Fruit fly (Drosophila melanogaster): ENCODE measurements around the gene CG13946.

Gene CG13946

DNA sequence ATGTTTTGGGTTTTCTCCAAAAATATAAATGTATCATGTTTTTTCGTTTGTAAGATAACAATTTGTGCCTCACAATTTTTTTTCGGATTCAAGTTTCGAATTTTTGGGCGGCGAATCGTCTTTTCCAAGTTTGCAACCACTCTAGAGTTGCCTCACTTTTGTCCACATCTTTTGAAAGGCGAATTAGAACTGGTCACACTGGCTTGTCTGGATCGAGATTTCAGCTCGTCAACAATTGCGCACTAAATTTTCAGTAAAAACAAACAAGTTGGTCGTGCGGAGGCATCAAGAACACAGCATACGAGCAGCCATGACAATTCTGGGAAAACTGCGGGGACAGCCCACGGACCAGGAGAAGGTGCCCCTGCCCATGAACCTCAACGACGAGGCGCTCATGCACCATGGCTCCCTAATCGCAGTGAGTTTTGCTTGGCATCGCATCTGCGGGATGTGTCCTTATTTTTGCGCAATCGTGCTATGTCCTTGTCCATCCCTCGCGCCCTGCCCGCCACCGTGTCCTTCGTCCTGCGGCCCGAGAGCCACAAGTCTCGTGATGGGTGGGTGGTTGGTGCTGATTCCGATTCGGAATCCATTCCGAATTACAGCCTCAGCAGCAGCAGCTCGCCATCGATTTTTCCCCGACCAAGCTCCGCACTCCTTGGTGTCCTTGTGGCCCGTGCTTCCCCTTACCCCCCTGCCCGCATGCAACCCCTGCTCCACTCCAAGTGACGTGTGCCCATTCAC lies 45.1 kb downstream of the CG13946 start, which contains the start of gene CG3662 (continued):
- TF ChIP-seq unc-4 (GFP tag; IDR thresholded peaks at IDR 0.05; ENCODE audit: partially characterized antibody) = no peak
- no peak for TF ChIP-seq salm (tag; optimal IDR thresholded peaks at IDR 0.05)
- no peak for TF ChIP-seq CG8765 (GFP tag; IDR thresholded peaks at IDR 0.05)
- peak; percentile 77 for TF ChIP-seq YL-1 (GFP tag; optimal IDR thresholded peaks at IDR 0.05)
- TF ChIP-seq row (GFP tag; IDR thresholded peaks at IDR 0.05) = no peak
- no peak for TF ChIP-seq z (GFP tag; IDR thresholded peaks at IDR 0.05)
- TF ChIP-seq kni (GFP tag; optimal IDR thresholded peaks at IDR 0.05) = no peak
- TF ChIP-seq D (optimal IDR thresholded peaks at IDR 0.05) = no peak
- TF ChIP-seq D (GFP tag; optimal IDR thresholded peaks at IDR 0.05) = no peak
- TF ChIP-seq CG8290 (GFP tag; optimal IDR thresholded peaks at IDR 0.05) = no peak
- no peak for TF ChIP-seq CG8290 (tag; optimal IDR thresholded peaks at IDR 0.05)
- no peak for TF ChIP-seq NK7.1 (GFP tag; optimal IDR thresholded peaks at IDR 0.05)
- TF ChIP-seq tup (GFP tag; optimal IDR thresholded peaks at IDR 0.05) = no peak
- TF ChIP-seq Fer1 (GFP tag; optimal IDR thresholded peaks at IDR 0.05) = peak; percentile 33
- no peak for TF ChIP-seq btn (GFP tag; optimal IDR thresholded peaks at IDR 0.05)
- no peak for TF ChIP-seq sima (GFP tag; optimal IDR thresholded peaks at IDR 0.05)
- peak; percentile 5 for TF ChIP-seq twi (tag; optimal IDR thresholded peaks at IDR 0.05)
- no peak for TF ChIP-seq CHES-1-like (GFP tag; optimal IDR thresholded peaks at IDR 0.05)
- peak in 1 of 2 experiments; percentile 44 for TF ChIP-seq Pdp1 (GFP tag; optimal IDR thresholded peaks at IDR 0.05)
- TF ChIP-seq CG12104 (GFP tag; optimal IDR thresholded peaks at IDR 0.05) = no peak
- TF ChIP-seq crc (GFP tag; optimal IDR thresholded peaks at IDR 0.05) = no peak
- no peak for TF ChIP-seq dm (GFP tag; optimal IDR thresholded peaks at IDR 0.05)
- no peak for TF ChIP-seq prd (optimal IDR thresholded peaks at IDR 0.05)
- no peak for TF ChIP-seq prd (GFP tag; IDR thresholded peaks at IDR 0.05)
- TF ChIP-seq Xrp1 (GFP tag; IDR thresholded peaks at IDR 0.05) = no peak
- no peak for TF ChIP-seq gcm2 (GFP tag; optimal IDR thresholded peaks at IDR 0.05)
- peak; percentile 16 for TF ChIP-seq bigmax (GFP tag; optimal IDR thresholded peaks at IDR 0.05)
- TF ChIP-seq unpg (GFP tag; optimal IDR thresholded peaks at IDR 0.05) = no peak
- TF ChIP-seq gem (tag; optimal IDR thresholded peaks at IDR 0.05) = no peak
- TF ChIP-seq ERR (GFP tag; optimal IDR thresholded peaks at IDR 0.05) = no peak
- no peak for TF ChIP-seq Bdp1 (GFP tag; optimal IDR thresholded peaks at IDR 0.05)
- no peak for TF ChIP-seq CG8089 (GFP tag; optimal IDR thresholded peaks at IDR 0.05)
- TF ChIP-seq CG9609 (GFP tag; optimal IDR thresholded peaks at IDR 0.05) = no peak
- peak; percentile 57 for TF ChIP-seq CG12659 (GFP tag; optimal IDR thresholded peaks at IDR 0.05)
- no peak for TF ChIP-seq run (tag; optimal IDR thresholded peaks at IDR 0.05)
- peak; percentile 36 for TF ChIP-seq sug (tag; optimal IDR thresholded peaks at IDR 0.05)
- no peak for TF ChIP-seq ranshi (GFP tag; IDR thresholded peaks at IDR 0.05)
- no peak for TF ChIP-seq CG16813 (GFP tag; IDR thresholded peaks at IDR 0.05; ENCODE audit: partially characterized antibody)
- no peak for TF ChIP-seq CG7963 (GFP tag; IDR thresholded peaks at IDR 0.05; ENCODE audit: partially characterized antibody)
- 0 out of 2 replicates have a peak, but pooled peaks have one; percentile 24 for TF ChIP-seq vvl (GFP tag; IDR thresholded peaks at IDR 0.05)
- no peak for TF ChIP-seq chif (GFP tag; optimal IDR thresholded peaks at IDR 0.05)
- TF ChIP-seq CG4707 (GFP tag; optimal IDR thresholded peaks at IDR 0.05) = no peak
- no peak for TF ChIP-seq CG9817 (tag; optimal IDR thresholded peaks at IDR 0.05)
- no peak for TF ChIP-seq CG8924 (tag; optimal IDR thresholded peaks at IDR 0.05)
- TF ChIP-seq shn (GFP tag; optimal IDR thresholded peaks at IDR 0.05) = no peak
- TF ChIP-seq CG7745 (tag; optimal IDR thresholded peaks at IDR 0.05) = no peak
- TF ChIP-seq Oli (tag; optimal IDR thresholded peaks at IDR 0.05) = no peak
- peak; percentile 0 for TF ChIP-seq CG18764 (GFP tag; optimal IDR thresholded peaks at IDR 0.05)
- TF ChIP-seq nerfin-1 (tag; optimal IDR thresholded peaks at IDR 0.05) = no peak
- 0 out of 2 replicates have a peak, but pooled peaks have one; percentile 9 for TF ChIP-seq ssp (GFP tag; IDR thresholded peaks at IDR 0.05)
- TF ChIP-seq Taf1 (GFP tag; IDR thresholded peaks at IDR 0.05) = no peak

All from whole organism, embryonic.